Worm (Caenorhabditis elegans) whole organism, young adult: Measurements from ENCODE around the gene dis-3.

Experiments used
- C17E4.6 ChIP-seq: fragments of 200-800 bp; sonication (Bioruptor generic); IDR thresholded peaks from 2 replicates; pipeline ENCODE4 v1.3.6; 2022; ENCODE audit warnings: missing genetic modification reagents, missing genetic modification characterization, missing compliant biosample characterization
- F37B4.10 ChIP-seq: fragments of 200-800 bp; sonication (Bioruptor generic); IDR thresholded peaks from 2 replicates; pipeline ENCODE4 v1.3.6; 2022; ENCODE audit warnings: missing genetic modification characterization, missing compliant biosample characterization
- F52B5.7 ChIP-seq: sonication (generic microtip); optimal IDR thresholded peaks from 2 replicates; lab custom pipeline; 2016; ENCODE audit warnings: mild to moderate bottlenecking, missing genetic modification characterization, missing compliant biosample characterization
- F55B11.4 ChIP-seq: sonication (generic microtip); optimal IDR thresholded peaks from 2 replicates; lab custom pipeline; 2016; ENCODE audit warnings: missing compliant biosample characterization, missing genetic modification characterization, borderline replicate concordance; ENCODE audit not compliant: insufficient read depth
- F57C9.4 ChIP-seq: sonication (generic microtip); optimal IDR thresholded peaks from 2 replicates; lab custom pipeline; 2017; ENCODE audit warnings: mild to moderate bottlenecking, missing genetic modification characterization, missing compliant biosample characterization
- K12H6.12 ChIP-seq: fragments of 200-800 bp; sonication (Bioruptor generic); optimal IDR thresholded peaks from 2 replicates; lab custom pipeline; 2018; ENCODE audit warnings: mild to moderate bottlenecking, missing genetic modification characterization, missing compliant biosample characterization
- Y95B8A.8 ChIP-seq: fragments of 200-800 bp; sonication (Bioruptor generic); IDR thresholded peaks from 2 replicates; pipeline ENCODE4 v1.3.6; 2022; ENCODE audit warnings: missing genetic modification reagents, missing genetic modification characterization, missing compliant biosample characterization
- ZK185.1 ChIP-seq: sonication (generic microtip); optimal IDR thresholded peaks from 2 replicates; lab custom pipeline; 2016; ENCODE audit warnings: mild to moderate bottlenecking, missing genetic modification characterization, missing compliant biosample characterization; ENCODE audit not compliant: poor library complexity, severe bottlenecking
- attf-3 ChIP-seq: fragments of 200-800 bp; sonication (Bioruptor generic); conservative IDR thresholded peaks from 2 replicates; pipeline ENCODE4 v1.3.6; 2022; ENCODE audit warnings: missing genetic modification reagents, missing genetic modification characterization, missing compliant biosample characterization
- ccch-3 ChIP-seq: fragments of 200-800 bp; sonication (Bioruptor generic); optimal IDR thresholded peaks from 2 replicates; lab custom pipeline; 2018; ENCODE audit warnings: mild to moderate bottlenecking, missing genetic modification characterization, missing compliant biosample characterization
- cebp-2 ChIP-seq: fragments of 200-800 bp; sonication (Bioruptor generic); IDR thresholded peaks from 2 replicates; pipeline ENCODE4 v1.3.6; 2022; ENCODE audit warnings: missing genetic modification characterization, missing compliant biosample characterization
- ceh-40 ChIP-seq: fragments of 200-800 bp; sonication (Bioruptor generic); IDR thresholded peaks from 2 replicates; pipeline ENCODE4 v1.3.6; 2022; ENCODE audit warnings: missing genetic modification characterization, missing compliant biosample characterization
- ceh-58 ChIP-seq: fragments of 200-800 bp; sonication (Bioruptor generic); IDR thresholded peaks from 2 replicates; pipeline ENCODE4 v1.3.6; 2022; ENCODE audit warnings: missing genetic modification characterization, missing compliant biosample characterization
- chd-7 ChIP-seq: sonication (generic microtip); optimal IDR thresholded peaks from 2 replicates; lab custom pipeline; 2016; ENCODE audit warnings: mild to moderate bottlenecking, missing genetic modification characterization, moderate library complexity, missing compliant biosample characterization
- dpff-1 ChIP-seq: sonication (generic microtip); optimal IDR thresholded peaks from 2 replicates; lab custom pipeline; 2017; ENCODE audit warnings: mild to moderate bottlenecking, missing genetic modification characterization, missing compliant biosample characterization
- egrh-3 ChIP-seq: fragments of 200-800 bp; sonication (Bioruptor generic); IDR thresholded peaks from 2 replicates; pipeline ENCODE4 v1.3.6; 2022; ENCODE audit warnings: missing genetic modification reagents, missing genetic modification characterization, missing compliant biosample characterization
- hrde-1 ChIP-seq: sonication (generic microtip); optimal IDR thresholded peaks from 2 replicates; lab custom pipeline; 2016; ENCODE audit warnings: missing genetic modification characterization, mild to moderate bottlenecking, missing compliant biosample characterization, moderate library complexity, missing genotype, missing genetic modification reagents, borderline replicate concordance
- lsl-1 ChIP-seq: fragments of 200-800 bp; sonication (Bioruptor generic); optimal IDR thresholded peaks from 2 replicates; lab custom pipeline; 2018; ENCODE audit warnings: mild to moderate bottlenecking, missing genetic modification characterization, moderate library complexity, missing compliant biosample characterization
- lsy-27 ChIP-seq: sonication (generic microtip); optimal IDR thresholded peaks from 2 replicates; lab custom pipeline; 2017; ENCODE audit warnings: missing genetic modification characterization, mild to moderate bottlenecking, missing compliant biosample characterization, antibody characterized with exemption, missing genotype, borderline replicate concordance; ENCODE audit not compliant: insufficient read depth
- madf-3 ChIP-seq: fragments of 200-800 bp; sonication (Bioruptor generic); IDR thresholded peaks from 2 replicates; pipeline ENCODE4 v1.3.6; 2022; ENCODE audit warnings: missing genetic modification reagents, missing genetic modification characterization, missing compliant biosample characterization
- madf-8 ChIP-seq: fragments of 200-800 bp; sonication (Bioruptor generic); conservative IDR thresholded peaks from 2 replicates; pipeline ENCODE4 v1.3.6; 2022; ENCODE audit warnings: missing genetic modification reagents, missing genetic modification characterization, missing compliant biosample characterization
- mcd-1 ChIP-seq: fragments of 200-800 bp; sonication (Bioruptor generic); IDR thresholded peaks from 2 replicates; pipeline ENCODE4 v1.3.6; 2022; ENCODE audit warnings: missing genetic modification reagents, missing genetic modification characterization, missing compliant biosample characterization
- nhr-179 ChIP-seq: sonication (generic microtip); optimal IDR thresholded peaks from 2 replicates; lab custom pipeline; 2016; ENCODE audit warnings: mild to moderate bottlenecking, missing genetic modification characterization, missing compliant biosample characterization
- nhr-80 ChIP-seq: sonication (generic microtip); optimal IDR thresholded peaks from 2 replicates; lab custom pipeline; 2016; ENCODE audit warnings: missing genetic modification characterization, missing compliant biosample characterization
- pha-4 ChIP-seq: fragments of 150-350 bp; sonication (generic microtip); optimal IDR thresholded peaks from 2 replicates; lab custom pipeline; 2014; ENCODE audit warnings: missing biosample characterization, missing genetic modification reagents, missing genetic modification characterization
- repo-1 ChIP-seq: sonication (generic microtip); optimal IDR thresholded peaks from 2 replicates; lab custom pipeline; 2017; ENCODE audit warnings: mild to moderate bottlenecking, missing genetic modification characterization, missing compliant biosample characterization
- snpc-1.1 ChIP-seq: sonication (generic microtip); optimal IDR thresholded peaks from 2 replicates; lab custom pipeline; 2017; ENCODE audit warnings: missing genetic modification characterization, mild to moderate bottlenecking, missing compliant biosample characterization, antibody characterized with exemption, moderate library complexity, missing genotype, missing genetic modification reagents; ENCODE audit not compliant: insufficient read depth
- snpc-1.3 ChIP-seq: sonication (generic microtip); optimal IDR thresholded peaks from 2 replicates; lab custom pipeline; 2017; ENCODE audit warnings: missing genetic modification characterization, mild to moderate bottlenecking, missing compliant biosample characterization, antibody characterized with exemption, moderate library complexity, missing genotype, missing genetic modification reagents; ENCODE audit not compliant: insufficient read depth
- snpc-4 ChIP-seq, 5 experiments: fragments of 150-350 bp in 1 of 5; sonication (generic microtip) in 4 of 5; optimal IDR thresholded peaks; 2 replicates each; lab custom pipeline; 2014 to 2018; ENCODE audit warnings: missing genetic modification characterization in 5 of 5, missing biosample characterization in 3 of 5, antibody characterized with exemption in 2 of 5, mild to moderate bottlenecking in 2 of 5, missing compliant biosample characterization in 2 of 5, missing genotype in 2 of 5, moderate library complexity in 2 of 5, missing genetic modification reagents in 1 of 5
- tbp1 ChIP-seq: fragments of 200-800 bp; sonication (Bioruptor generic); optimal IDR thresholded peaks from 2 replicates; lab custom pipeline; 2018; ENCODE audit warnings: mild to moderate bottlenecking, missing genetic modification characterization, missing compliant biosample characterization
- tbx-9 ChIP-seq: sonication (generic microtip); optimal IDR thresholded peaks from 2 replicates; lab custom pipeline; 2016; ENCODE audit warnings: borderline replicate concordance, missing genetic modification characterization, inconsistent platforms, missing compliant biosample characterization
- tlf-1 ChIP-seq: fragments of 200-800 bp; sonication (Bioruptor generic); optimal IDR thresholded peaks from 2 replicates; lab custom pipeline; 2018; ENCODE audit warnings: mild to moderate bottlenecking, missing genetic modification characterization, missing compliant biosample characterization
- unc-62 ChIP-seq: fragments of 150-350 bp; optimal IDR thresholded peaks from 2 replicates; lab custom pipeline; 2014; ENCODE audit warnings: missing biosample characterization, missing genetic modification reagents, missing genetic modification characterization
- xnd-1 ChIP-seq: sonication (generic microtip); optimal IDR thresholded peaks from 2 replicates; lab custom pipeline; 2016; ENCODE audit warnings: missing genotype, missing genetic modification reagents, missing genetic modification characterization, missing compliant biosample characterization
- zfh-2 ChIP-seq: fragments of 200-800 bp; sonication (Bioruptor generic); conservative IDR thresholded peaks from 2 replicates; pipeline ENCODE4 v1.3.6; 2022; ENCODE audit warnings: missing genetic modification reagents, missing genetic modification characterization, missing compliant biosample characterization
- ztf-25 ChIP-seq: fragments of 200-800 bp; sonication (Bioruptor generic); IDR thresholded peaks from 2 replicates; pipeline ENCODE4 v1.3.6; 2022; ENCODE audit warnings: missing genetic modification reagents, missing genetic modification characterization, missing compliant biosample characterization
- ztf-26 ChIP-seq: sonication (generic microtip); optimal IDR thresholded peaks from 2 replicates; lab custom pipeline; 2017; ENCODE audit warnings: missing genetic modification characterization, missing compliant biosample characterization

dis-3 gene

DNA sequence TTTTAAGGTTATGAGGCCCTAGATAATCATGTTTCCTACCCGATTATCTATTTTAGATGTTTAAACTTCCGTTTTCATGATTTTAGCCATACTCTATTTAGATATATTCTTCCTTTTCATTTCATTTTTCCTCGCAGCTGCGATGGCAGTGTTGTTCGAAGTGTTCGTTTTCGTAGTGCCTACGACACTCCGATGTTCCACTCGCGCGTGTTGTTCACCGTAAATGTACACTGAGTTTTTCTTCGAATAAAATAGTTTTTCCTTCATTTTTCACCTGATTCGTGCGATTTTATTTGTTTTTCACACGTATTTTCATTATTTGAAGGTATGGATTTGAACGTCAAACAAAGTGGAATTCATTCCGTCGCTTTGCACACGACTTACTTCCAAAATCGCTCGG, at the start of gene dis-3:
Gene dis-3 (plus strand): TSS at position 322 of the 400 bp plus-strand sequence.
- peak; percentile 88 for TF ChIP-seq attf-3 (GFP tag; lab: Robert Waterston, UW)
- TF ChIP-seq K12H6.12: no peak

DNA sequence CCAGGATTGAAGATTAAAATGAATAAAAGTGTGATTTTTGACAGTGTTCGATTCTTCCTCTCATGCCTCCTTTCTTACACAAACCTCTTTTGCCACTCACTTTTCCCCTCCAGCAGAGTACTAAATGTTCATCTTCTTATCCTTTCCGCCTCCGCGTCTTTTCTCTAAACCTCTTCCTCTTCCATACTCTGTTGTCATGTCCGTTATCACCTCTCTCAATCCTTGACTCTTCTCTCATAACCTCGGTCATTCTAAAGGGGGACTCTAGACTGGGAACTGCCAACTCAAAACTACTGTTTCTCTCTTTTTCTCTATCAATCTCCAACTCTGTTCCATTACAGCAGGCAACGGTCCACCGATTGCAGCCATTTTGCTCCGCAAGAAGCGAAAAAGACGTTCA, 48.7 kb upstream of the dis-3 start:
- TF ChIP-seq madf-8 (GFP tag; lab: Robert Waterston, UW) (no peak), xnd-1 (no peak), snpc-1.1 (no peak), madf-3 (GFP tag; lab: Robert Waterston, UW) (no peak), cebp-2 (GFP tag; lab: Robert Waterston, UW) (no peak)

DNA sequence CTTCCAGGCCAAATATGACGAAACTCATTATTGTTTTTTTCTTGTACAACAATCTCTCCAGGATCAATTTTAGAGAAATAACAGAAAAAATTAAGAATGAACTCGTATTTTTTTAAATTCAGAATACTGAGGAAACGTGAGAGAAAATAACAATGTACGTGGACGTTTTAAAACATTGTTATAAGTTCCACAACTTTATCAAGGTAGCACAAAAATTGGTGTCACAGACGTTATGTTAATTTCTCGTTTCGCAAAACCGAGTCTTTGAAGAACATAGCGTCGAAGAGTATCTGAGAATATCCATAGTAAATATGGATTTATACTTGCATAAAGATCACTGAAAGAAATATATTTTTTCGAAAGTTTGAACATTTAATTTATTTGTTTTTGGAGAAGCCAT, 45.9 kb upstream of the dis-3 start, which contains the start of gene T04B2.8:
Gene T04B2.8 (minus strand): TSS at position 101 of the 400 bp plus-strand sequence.
- TF ChIP-seq nhr-80 (no peak), nhr-179 (tag; lab: Kevin White, UChicago) (no peak), zfh-2 (GFP tag; lab: Robert Waterston, UW) (no peak), Y95B8A.8 (GFP tag; lab: Robert Waterston, UW) (no peak), C17E4.6 (GFP tag; lab: Robert Waterston, UW) (no peak), snpc-1.1 (no peak), pha-4 (tag; lab: Kevin White, UChicago) (no peak), snpc-1.3 (tag; lab: Kevin White, UChicago) (no peak), tbx-9 (tag; lab: Kevin White, UChicago) (no peak), tlf-1 (GFP tag; lab: Kevin White, UChicago) (no peak), F37B4.10 (GFP tag; lab: Robert Waterston, UW) (no peak), chd-7 (tag; lab: Kevin White, UChicago) (no peak), snpc-4 (GFP tag; optimal IDR thresholded peaks at IDR 0.05; lab: Kevin White, UChicago) (no peak), snpc-4 (tag; optimal IDR thresholded peaks at IDR 0.05; lab: Kevin White, UChicago) (no peak), repo-1 (no peak), lsl-1 (GFP tag; lab: Kevin White, UChicago) (no peak), ztf-25 (GFP tag; lab: Robert Waterston, UW) (no peak), F55B11.4 (tag; lab: Kevin White, UChicago) (no peak), tbp1 (GFP tag; lab: Kevin White, UChicago) (no peak), ceh-58 (GFP tag; lab: Robert Waterston, UW) (no peak)

- TF ChIP-seq F52B5.7 (tag; lab: Kevin White, UChicago) (no peak), ceh-40 (GFP tag; lab: Robert Waterston, UW) (no peak), ZK185.1 (tag; lab: Kevin White, UChicago) (no peak), ztf-26 (tag; lab: Kevin White, UChicago) (no peak), ccch-3 (GFP tag; lab: Kevin White, UChicago) (no peak), hrde-1 (tag; lab: Kevin White, UChicago) (no peak), tbp1 (GFP tag; lab: Kevin White, UChicago) (no peak), chd-7 (tag; lab: Kevin White, UChicago) (no peak), F37B4.10 (GFP tag; lab: Robert Waterston, UW) (no peak), egrh-3 (GFP tag; lab: Robert Waterston, UW) (no peak), unc-62 (no peak), ceh-58 (GFP tag; lab: Robert Waterston, UW) (no peak), dpff-1 (no peak), snpc-1.1 (no peak), F57C9.4 (tag; lab: Kevin White, UChicago) (no peak), mcd-1 (GFP tag; lab: Robert Waterston, UW) (no peak), lsy-27 (no peak)
These were observed 43.5 kb upstream of the dis-3 start, which contains the start of gene srv-12 for ce11 chrIV:10053550-10053949. srv-12 (minus strand) TSS chrIV:10053650.
